Worm (Caenorhabditis elegans) whole organism, L3 larva: ENCODE data around the gene F55A11.4.

Experiments used
- R02D3.7 ChIP-seq: fragments of 150-350 bp; optimal IDR thresholded peaks from 2 replicates; lab custom pipeline; 2014; ENCODE audit warnings: missing biosample characterization, missing genetic modification characterization
- ZK546.5 ChIP-seq: sonication (generic microtip); optimal IDR thresholded peaks from 2 replicates; lab custom pipeline; 2017; ENCODE audit warnings: missing biosample characterization, missing genetic modification characterization
- ama-1 ChIP-seq: fragments of 150-350 bp; optimal IDR thresholded peaks from 2 replicates; lab custom pipeline; 2018
- ceh-16 ChIP-seq: sonication (generic microtip); optimal IDR thresholded peaks from 2 replicates; lab custom pipeline; 2017; ENCODE audit warnings: missing biosample characterization, missing genetic modification characterization
- ceh-28 ChIP-seq: fragments of 150-350 bp; optimal IDR thresholded peaks from 2 replicates; lab custom pipeline; 2014; ENCODE audit warnings: missing biosample characterization, missing genetic modification reagents, missing genetic modification characterization
- ceh-82 ChIP-seq: fragments of 150-350 bp; optimal IDR thresholded peaks from 2 replicates; lab custom pipeline; 2014; ENCODE audit warnings: missing biosample characterization, missing genetic modification characterization
- ceh-9 ChIP-seq: sonication (generic microtip); optimal IDR thresholded peaks from 2 replicates; lab custom pipeline; 2018; ENCODE audit warnings: missing biosample characterization, missing genetic modification characterization
- daf-12 ChIP-seq: fragments of 150-350 bp; optimal IDR thresholded peaks from 2 replicates; lab custom pipeline; 2014; ENCODE audit warnings: missing biosample characterization, missing genetic modification reagents, missing genetic modification characterization
- egl-27 ChIP-seq: sonication (generic microtip); optimal IDR thresholded peaks from 4 replicates; lab custom pipeline; 2017; ENCODE audit warnings: missing biosample characterization, missing genetic modification reagents, missing genetic modification characterization
- egl-5 ChIP-seq: fragments of 150-350 bp; optimal IDR thresholded peaks from 2 replicates; lab custom pipeline; 2017; ENCODE audit warnings: missing biosample characterization, missing genetic modification reagents, missing genetic modification characterization, inconsistent platforms
- elt-1 ChIP-seq: fragments of 150-350 bp; optimal IDR thresholded peaks from 2 replicates; lab custom pipeline; 2014; ENCODE audit warnings: missing biosample characterization, missing genetic modification characterization
- elt-2 ChIP-seq: sonication (generic microtip); optimal IDR thresholded peaks from 2 replicates; lab custom pipeline; 2016; ENCODE audit warnings: missing genetic modification reagents, mild to moderate bottlenecking, missing genetic modification characterization, missing compliant biosample characterization
- elt-3 ChIP-seq, 3 experiments: fragments of 150-350 bp in 1 of 3; sonication (generic microtip) in 2 of 3; optimal IDR thresholded peaks; 2 replicates in 2 of 3; 4 replicates in 1 of 3; lab custom pipeline; 2014 to 2017; ENCODE audit warnings: missing biosample characterization in 3 of 3, missing genetic modification characterization in 3 of 3
- eor-1 ChIP-seq, 2 experiments: fragments of 150-350 bp; optimal IDR thresholded peaks; 2 replicates each; lab custom pipeline; 2014 to 2018; ENCODE audit warnings: missing biosample characterization in 2 of 2, missing genetic modification characterization in 2 of 2
- fkh-10 ChIP-seq: sonication (generic microtip); optimal IDR thresholded peaks from 2 replicates; lab custom pipeline; 2017; ENCODE audit warnings: missing biosample characterization, missing genetic modification reagents, missing genetic modification characterization
- fkh-2 ChIP-seq: fragments of 150-350 bp; optimal IDR thresholded peaks from 2 replicates; lab custom pipeline; 2014; ENCODE audit warnings: missing biosample characterization, missing genetic modification reagents, missing genetic modification characterization
- fos-1 ChIP-seq: fragments of 150-350 bp; optimal IDR thresholded peaks from 2 replicates; lab custom pipeline; 2014; ENCODE audit warnings: missing biosample characterization, missing genetic modification characterization
- hmg-11 ChIP-seq: sonication (generic microtip); optimal IDR thresholded peaks from 2 replicates; lab custom pipeline; 2016; ENCODE audit warnings: missing genetic modification characterization, missing compliant biosample characterization
- jun-1 ChIP-seq: fragments of 150-350 bp; optimal IDR thresholded peaks from 2 replicates; lab custom pipeline; 2014; ENCODE audit warnings: missing biosample characterization, missing genetic modification reagents, missing genetic modification characterization
- lin-15B ChIP-seq: fragments of 150-350 bp; optimal IDR thresholded peaks from 2 replicates; lab custom pipeline; 2014; ENCODE audit warnings: missing biosample characterization, missing genetic modification characterization
- lin-39 ChIP-seq: fragments of 150-350 bp; optimal IDR thresholded peaks from 2 replicates; lab custom pipeline; 2018; ENCODE audit warnings: missing biosample characterization, missing genetic modification reagents, missing genetic modification characterization
- lsy-12 ChIP-seq: sonication (generic microtip); optimal IDR thresholded peaks from 2 replicates; lab custom pipeline; 2016; ENCODE audit warnings: mild to moderate bottlenecking, missing genetic modification characterization, missing compliant biosample characterization
- mdl-1 ChIP-seq: fragments of 150-350 bp; optimal IDR thresholded peaks from 2 replicates; lab custom pipeline; 2014; ENCODE audit warnings: missing biosample characterization, missing genetic modification characterization
- mml-1 ChIP-seq: fragments of 150-350 bp; sonication (generic microtip); optimal IDR thresholded peaks from 3 replicates; lab custom pipeline; 2014; ENCODE audit warnings: missing biosample characterization, missing genetic modification characterization
- nfya-1 ChIP-seq: sonication (generic microtip); optimal IDR thresholded peaks from 2 replicates; lab custom pipeline; 2017; ENCODE audit warnings: missing genetic modification characterization, mild to moderate bottlenecking, missing compliant biosample characterization, antibody characterized with exemption, moderate library complexity; ENCODE audit not compliant: insufficient read depth
- nhr-11 ChIP-seq: fragments of 150-350 bp; optimal IDR thresholded peaks from 2 replicates; lab custom pipeline; 2014; ENCODE audit warnings: missing biosample characterization, missing genetic modification characterization
- nhr-12 ChIP-seq: fragments of 150-350 bp; optimal IDR thresholded peaks from 2 replicates; lab custom pipeline; 2014; ENCODE audit warnings: missing biosample characterization, missing genetic modification characterization
- nhr-23 ChIP-seq: fragments of 150-350 bp; optimal IDR thresholded peaks from 2 replicates; lab custom pipeline; 2014; ENCODE audit warnings: missing biosample characterization, missing genetic modification reagents, missing genetic modification characterization
- nhr-237 ChIP-seq: fragments of 150-350 bp; optimal IDR thresholded peaks from 2 replicates; lab custom pipeline; 2014; ENCODE audit warnings: missing biosample characterization, missing genetic modification characterization
- nhr-25 ChIP-seq: sonication (generic microtip); optimal IDR thresholded peaks from 2 replicates; lab custom pipeline; 2017; ENCODE audit warnings: missing biosample characterization, missing genetic modification characterization
- nhr-28 ChIP-seq: fragments of 150-350 bp; optimal IDR thresholded peaks from 2 replicates; lab custom pipeline; 2014; ENCODE audit warnings: missing biosample characterization, missing genetic modification characterization
- nhr-43 ChIP-seq: sonication (generic microtip); optimal IDR thresholded peaks from 2 replicates; lab custom pipeline; 2016; ENCODE audit warnings: mild to moderate bottlenecking, missing genetic modification characterization, missing compliant biosample characterization; ENCODE audit not compliant: poor library complexity, severe bottlenecking
- nhr-67 ChIP-seq: fragments of 150-350 bp; optimal IDR thresholded peaks from 2 replicates; lab custom pipeline; 2014; ENCODE audit warnings: missing biosample characterization, missing genetic modification characterization
- nhr-76 ChIP-seq: fragments of 150-350 bp; sonication (generic microtip); optimal IDR thresholded peaks from 5 replicates; lab custom pipeline; 2014; ENCODE audit warnings: missing biosample characterization, missing genetic modification characterization
- nhr-77 ChIP-seq: fragments of 150-350 bp; optimal IDR thresholded peaks from 2 replicates; lab custom pipeline; 2014; ENCODE audit warnings: missing biosample characterization, missing genetic modification characterization
- pha-4 ChIP-seq: fragments of 150-350 bp; optimal IDR thresholded peaks from 2 replicates; lab custom pipeline; 2014; ENCODE audit warnings: missing biosample characterization, missing genetic modification reagents, missing genetic modification characterization
- pqm-1 ChIP-seq: fragments of 150-350 bp; optimal IDR thresholded peaks from 2 replicates; lab custom pipeline; 2017; ENCODE audit warnings: missing biosample characterization, missing genetic modification characterization, inconsistent platforms
- sea-2 ChIP-seq: fragments of 150-350 bp; sonication (generic microtip); optimal IDR thresholded peaks from 4 replicates; lab custom pipeline; 2014; ENCODE audit warnings: missing biosample characterization, missing genetic modification reagents, missing genetic modification characterization
- skn-1 ChIP-seq: fragments of 150-350 bp; optimal IDR thresholded peaks from 2 replicates; lab custom pipeline; 2014; ENCODE audit warnings: missing biosample characterization, missing genetic modification characterization
- snpc-4 ChIP-seq: fragments of 150-350 bp; optimal IDR thresholded peaks from 2 replicates; lab custom pipeline; 2014; ENCODE audit warnings: missing biosample characterization, missing genetic modification characterization
- tbx-2 ChIP-seq: sonication (generic microtip); optimal IDR thresholded peaks from 2 replicates; lab custom pipeline; 2016; ENCODE audit warnings: mild to moderate bottlenecking, missing genetic modification characterization, missing compliant biosample characterization
- unc-39 ChIP-seq: sonication (generic microtip); optimal IDR thresholded peaks from 4 replicates; lab custom pipeline; 2017; ENCODE audit warnings: missing biosample characterization, missing genetic modification characterization
- unc-62 ChIP-seq: fragments of 150-350 bp; sonication (generic microtip); optimal IDR thresholded peaks from 4 replicates; lab custom pipeline; 2014; ENCODE audit warnings: missing biosample characterization, missing genetic modification reagents, missing genetic modification characterization
- zag-1 ChIP-seq: fragments of 150-350 bp; optimal IDR thresholded peaks from 2 replicates; lab custom pipeline; 2014; ENCODE audit warnings: missing biosample characterization, missing genetic modification characterization
- ztf-11 ChIP-seq: fragments of 150-350 bp; optimal IDR thresholded peaks from 2 replicates; lab custom pipeline; 2014; ENCODE audit warnings: missing biosample characterization, missing genetic modification characterization
- ztf-4 ChIP-seq: fragments of 150-350 bp; optimal IDR thresholded peaks from 2 replicates; lab custom pipeline; 2014; ENCODE audit warnings: missing biosample characterization, missing genetic modification characterization

Gene F55A11.4

ce11 chrV:11779310-11779709 is 9.0 kb downstream of the F55A11.4 start:
- peak; percentile 51 for TF ChIP-seq nhr-23 (tag; lab: Kevin White, UChicago)
- peak; percentile 95 for TF ChIP-seq elt-1 (tag; lab: Kevin White, UChicago)
- TF ChIP-seq sea-2: no peak
- peak; percentile 73 for TF ChIP-seq nhr-25 (tag; lab: Kevin White, UChicago)

ce11 chrV:11779810-11780209 is 9.5 kb downstream of the F55A11.4 start:
- TF ChIP-seq unc-62 (GFP tag; lab: Kevin White, UChicago) (peak; percentile 89), elt-2 (no peak)

ce11 chrV:11782809-11783440 is 12.7 kb downstream of the F55A11.4 start, which contains the start of gene F55A11.11:
F55A11.11 (plus strand) TSS chrV:11783149.
- TF ChIP-seq snpc-4 (tag; lab: Kevin White, UChicago): peak; percentile 45
- TF ChIP-seq lin-39 (tag; lab: Kevin White, UChicago): peak; percentile 96
- TF ChIP-seq pha-4 (tag; lab: Kevin White, UChicago): peak; percentile 78
- peak; percentile 86 for TF ChIP-seq nhr-43 (tag; lab: Kevin White, UChicago)
- no peak for TF ChIP-seq nhr-67 (tag; lab: Kevin White, UChicago)
- TF ChIP-seq ZK546.5 (tag; lab: Kevin White, UChicago): no peak
- no peak for TF ChIP-seq ztf-11 (tag; lab: Kevin White, UChicago)
- peak; percentile 60 for TF ChIP-seq elt-2
- no peak for TF ChIP-seq nhr-77
- TF ChIP-seq mml-1 (tag; lab: Kevin White, UChicago): no peak
- TF ChIP-seq unc-62 (GFP tag; lab: Kevin White, UChicago): no peak
- peak; percentile 0 for TF ChIP-seq elt-1 (tag; lab: Kevin White, UChicago)
- TF ChIP-seq nfya-1: peak; percentile 58
- no peak for TF ChIP-seq nhr-237 (tag; lab: Kevin White, UChicago)
- no peak for TF ChIP-seq nhr-28 (tag; lab: Kevin White, UChicago)
- TF ChIP-seq ceh-16 (tag; lab: Kevin White, UChicago): peak; percentile 42
- peak; percentile 60 for TF ChIP-seq nhr-23 (tag; lab: Kevin White, UChicago)
- peak; percentile 78 for TF ChIP-seq tbx-2 (tag; lab: Kevin White, UChicago)
- TF ChIP-seq nhr-25 (tag; lab: Kevin White, UChicago): peak; percentile 65
- TF ChIP-seq nhr-76 (tag; lab: Kevin White, UChicago): no peak
- TF ChIP-seq fkh-2 (tag; lab: Kevin White, UChicago): no peak
- TF ChIP-seq daf-12 (tag; lab: Kevin White, UChicago): no peak
- no peak for TF ChIP-seq ceh-82 (tag; lab: Kevin White, UChicago)
- TF ChIP-seq skn-1 (tag; lab: Kevin White, UChicago): peak; percentile 49
- TF ChIP-seq ceh-9 (tag; lab: Kevin White, UChicago): no peak
- peak; percentile 75 for TF ChIP-seq ztf-4 (tag; lab: Kevin White, UChicago)
- no peak for TF ChIP-seq ceh-28
- TF ChIP-seq nhr-12: no peak
- peak; percentile 80 for TF ChIP-seq ama-1
- TF ChIP-seq lin-15B (tag; lab: Kevin White, UChicago): peak; percentile 43
- TF ChIP-seq pqm-1 (tag; lab: Kevin White, UChicago): peak; percentile 46
- TF ChIP-seq elt-3 (tag; optimal IDR thresholded peaks at IDR 0.05; lab: Kevin White, UChicago): peak in 1 of 3 experiments; percentile 4
- peak; percentile 64 for TF ChIP-seq egl-5 (tag; lab: Kevin White, UChicago)
- TF ChIP-seq R02D3.7 (tag; lab: Kevin White, UChicago): peak; percentile 13
- TF ChIP-seq egl-27 (tag; lab: Kevin White, UChicago): peak; percentile 64
- TF ChIP-seq eor-1 (tag; optimal IDR thresholded peaks at IDR 0.05; lab: Kevin White, UChicago): no peak
- TF ChIP-seq lsy-12 (tag; lab: Kevin White, UChicago): peak; percentile 85
- TF ChIP-seq jun-1 (tag; lab: Kevin White, UChicago): no peak
- TF ChIP-seq fkh-10 (GFP tag; lab: Kevin White, UChicago): no peak
- TF ChIP-seq fos-1 (tag; lab: Kevin White, UChicago): no peak
- TF ChIP-seq zag-1 (tag; lab: Kevin White, UChicago): no peak
- TF ChIP-seq unc-39 (tag; lab: Kevin White, UChicago): no peak
- TF ChIP-seq hmg-11 (tag; lab: Kevin White, UChicago): peak; percentile 98
- no peak for TF ChIP-seq mdl-1
- TF ChIP-seq nhr-11 (tag; lab: Kevin White, UChicago): no peak
